Worm (Caenorhabditis elegans) whole organism, mixed stage, embryonic: ENCODE measurements around the gene K07D4.6.

Source experiments
- ces-1 ChIP-seq: fragments of 150-350 bp; optimal IDR thresholded peaks from 2 replicates; lab custom pipeline; 2014; ENCODE audit warnings: missing biosample characterization, missing genetic modification reagents, missing genetic modification characterization
- ham-2 ChIP-seq: fragments of 200-800 bp; sonication (Bioruptor generic); optimal IDR thresholded peaks from 2 replicates; lab custom pipeline; 2018; ENCODE audit warnings: mild to moderate bottlenecking, missing genetic modification characterization, missing compliant biosample characterization
- mep-1 ChIP-seq: fragments of 150-350 bp; optimal IDR thresholded peaks from 2 replicates; lab custom pipeline; 2017; ENCODE audit warnings: missing biosample characterization, missing genetic modification reagents, missing genetic modification characterization, inconsistent platforms
- nhr-28 ChIP-seq: fragments of 150-350 bp; optimal IDR thresholded peaks from 2 replicates; lab custom pipeline; 2014; ENCODE audit warnings: missing biosample characterization, missing genetic modification characterization
- nhr-76 ChIP-seq: sonication (generic microtip); optimal IDR thresholded peaks from 2 replicates; lab custom pipeline; 2017; ENCODE audit warnings: missing biosample characterization, missing genetic modification characterization
- pha-4 ChIP-seq: fragments of 150-350 bp; optimal IDR thresholded peaks from 2 replicates; lab custom pipeline; 2018; ENCODE audit warnings: missing biosample characterization, missing genetic modification reagents, missing genetic modification characterization
- sem-2 ChIP-seq: fragments of 200-800 bp; sonication (Bioruptor generic); optimal IDR thresholded peaks from 2 replicates; lab custom pipeline; 2018; ENCODE audit warnings: mild to moderate bottlenecking, missing genetic modification characterization, missing compliant biosample characterization
- unc-62 ChIP-seq: fragments of 150-350 bp; optimal IDR thresholded peaks from 2 replicates; lab custom pipeline; 2014; ENCODE audit warnings: missing biosample characterization, missing genetic modification reagents, missing genetic modification characterization
- zip-8 ChIP-seq: fragments of 150-350 bp; optimal IDR thresholded peaks from 2 replicates; lab custom pipeline; 2014; ENCODE audit warnings: missing biosample characterization, missing genetic modification characterization

DNA sequence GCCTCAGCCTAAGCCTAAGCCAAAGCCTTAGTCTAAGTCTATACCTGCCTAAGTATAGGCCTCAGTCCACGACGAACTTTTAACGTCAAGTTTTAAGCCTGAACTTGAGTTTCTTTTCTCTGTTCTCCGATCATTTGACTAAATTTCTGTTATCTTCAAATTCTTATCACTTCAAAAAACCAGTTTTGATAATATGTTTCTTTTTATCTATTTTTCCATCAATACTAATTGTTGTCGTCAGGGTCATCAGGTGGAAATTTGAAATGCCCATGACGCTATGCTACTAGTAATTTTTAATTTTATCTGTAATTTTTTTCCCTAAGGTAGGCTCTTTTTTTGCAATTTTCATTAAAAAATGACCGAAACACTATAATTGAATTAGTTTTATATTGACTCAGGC is 7.0 kb downstream of the K07D4.6 start:
- TF ChIP-seq ham-2 (GFP tag; lab: Kevin White, UChicago) (no peak), pha-4 (tag; lab: Kevin White, UChicago) (no peak), sem-2 (GFP tag; lab: Kevin White, UChicago) (no peak), ces-1 (GFP tag; lab: Kevin White, UChicago) (no peak), mep-1 (tag; lab: Kevin White, UChicago) (no peak), zip-8 (tag; lab: Kevin White, UChicago) (no peak), nhr-76 (tag; lab: Kevin White, UChicago) (no peak), unc-62 (GFP tag; lab: Kevin White, UChicago) (no peak), nhr-28 (tag; lab: Kevin White, UChicago) (no peak)
